Worm (Caenorhabditis elegans): ENCODE data around the gene C33F10.14.

The C33F10.14 gene

ce11 chrII:4811986-4812385, 14.8 kb downstream of the C33F10.14 start, which contains the start of gene rig-6:
rig-6 (minus strand) TSS chrII:4812086.
- no peak for TF ChIP-seq F37B4.10 (GFP tag; IDR thresholded peaks at IDR 0.05)
- no peak for TF ChIP-seq bed-1 (GFP tag; IDR thresholded peaks at IDR 0.05)
- TF ChIP-seq snpc-4 (GFP tag; optimal IDR thresholded peaks at IDR 0.05) = no peak
- TF ChIP-seq snpc-4 (tag; optimal IDR thresholded peaks at IDR 0.05) = no peak
- TF ChIP-seq ztf-25 (GFP tag; IDR thresholded peaks at IDR 0.05) = no peak
- TF ChIP-seq hmg-20 (GFP tag; IDR thresholded peaks at IDR 0.05) = no peak
- TF ChIP-seq madf-6 (GFP tag; IDR thresholded peaks at IDR 0.05) = no peak
- TF ChIP-seq T26A5.8 (tag; optimal IDR thresholded peaks at IDR 0.05) = no peak
- TF ChIP-seq hlh-12 (tag; optimal IDR thresholded peaks at IDR 0.05) = no peak
- TF ChIP-seq F23B12.7 (tag; optimal IDR thresholded peaks at IDR 0.05; ENCODE audit: insufficient read depth) = no peak
- no peak for TF ChIP-seq K12H6.12 (tag; optimal IDR thresholded peaks at IDR 0.05)
- TF ChIP-seq ztf-3 (GFP tag; optimal IDR thresholded peaks at IDR 0.05) = no peak
- no peak for TF ChIP-seq zim-3 (tag; optimal IDR thresholded peaks at IDR 0.05)
- TF ChIP-seq snpc-1.3 (tag; optimal IDR thresholded peaks at IDR 0.05; ENCODE audit: insufficient read depth) = no peak
- no peak for TF ChIP-seq sdz-38 (tag; optimal IDR thresholded peaks at IDR 0.05)
- TF ChIP-seq nhr-120 (GFP tag; IDR thresholded peaks at IDR 0.05) = no peak
- TF ChIP-seq Y95B8A.8 (GFP tag; IDR thresholded peaks at IDR 0.05) = no peak

DNA sequence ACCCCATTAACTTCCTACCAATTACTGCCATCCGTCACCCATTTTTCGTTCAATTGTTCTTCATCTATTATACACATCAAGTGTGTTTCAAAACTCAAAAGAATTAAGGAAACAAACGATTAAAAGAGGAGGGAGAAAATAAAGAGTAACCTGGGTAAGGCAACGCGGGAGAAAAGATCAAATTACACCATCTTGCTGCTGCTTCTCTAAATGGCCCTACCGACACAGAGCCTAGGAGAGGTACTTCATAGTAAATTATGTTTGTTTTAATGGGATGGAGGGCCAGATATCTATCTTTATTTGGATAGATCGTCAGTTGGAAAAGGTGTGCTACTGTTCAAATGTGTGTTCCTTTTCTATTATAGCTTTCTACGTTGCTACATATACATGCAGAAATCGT, 18.2 kb downstream of the C33F10.14 start:
- TF ChIP-seq bed-2 (GFP tag; IDR thresholded peaks at IDR 0.05) (no peak), egl-18 (GFP tag; IDR thresholded peaks at IDR 0.05) (no peak)

DNA sequence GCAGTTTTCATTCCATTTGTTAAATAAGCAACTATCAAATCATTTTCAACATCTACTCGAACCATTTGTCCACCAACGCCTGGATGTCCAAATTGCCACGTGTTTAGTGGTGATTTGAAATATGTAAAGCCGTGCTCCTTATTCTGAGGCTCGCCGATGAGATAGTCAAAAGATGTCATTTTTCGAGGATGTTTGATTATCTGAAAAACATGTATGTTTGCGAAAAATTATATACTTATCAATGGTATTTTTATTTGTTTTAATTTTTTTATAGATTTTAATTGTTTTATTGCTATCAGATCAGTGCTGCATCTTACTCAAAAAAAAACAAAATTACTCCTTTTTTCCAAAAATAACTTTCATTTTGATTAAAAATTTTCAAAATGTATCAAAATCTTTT, 21.6 kb downstream of the C33F10.14 start:
- TF ChIP-seq gei-17 (GFP tag; optimal IDR thresholded peaks at IDR 0.05) = no peak
- TF ChIP-seq F37B4.10 (GFP tag; IDR thresholded peaks at IDR 0.05) = no peak
- TF ChIP-seq ztf-25 (GFP tag; IDR thresholded peaks at IDR 0.05) = no peak
- TF ChIP-seq lin-26 (GFP tag; IDR thresholded peaks at IDR 0.05) = no peak
- TF ChIP-seq unc-130 (GFP tag; optimal IDR thresholded peaks at IDR 0.05) = no peak
- no peak for TF ChIP-seq snpc-1.3 (tag; optimal IDR thresholded peaks at IDR 0.05; ENCODE audit: insufficient read depth)

ce11 chrII:4821739-4822138, 24.6 kb downstream of the C33F10.14 start, which contains the start of gene lact-5:
lact-5 (minus strand) TSS chrII:4821739.
- no peak for TF ChIP-seq xnd-1 (tag; optimal IDR thresholded peaks at IDR 0.05)
- TF ChIP-seq ceh-91 (GFP tag; IDR thresholded peaks at IDR 0.05) = no peak
- no peak for TF ChIP-seq unc-62 (GFP tag; optimal IDR thresholded peaks at IDR 0.05)
- TF ChIP-seq zfh-2 (GFP tag; conservative IDR thresholded peaks at IDR 0.05) = no peak
- no peak for TF ChIP-seq snpc-4 (GFP tag; optimal IDR thresholded peaks at IDR 0.05)
- TF ChIP-seq snpc-4 (tag; optimal IDR thresholded peaks at IDR 0.05) = no peak
- TF ChIP-seq mcd-1 (GFP tag; IDR thresholded peaks at IDR 0.05) = no peak
- TF ChIP-seq ztf-18 (tag; optimal IDR thresholded peaks at IDR 0.05) = no peak
- TF ChIP-seq F37B4.10 (GFP tag; IDR thresholded peaks at IDR 0.05) = no peak
- no peak for TF ChIP-seq ccch-3 (GFP tag; optimal IDR thresholded peaks at IDR 0.05)
- TF ChIP-seq zim-3 (tag; optimal IDR thresholded peaks at IDR 0.05) = no peak
- no peak for TF ChIP-seq cebp-2 (GFP tag; IDR thresholded peaks at IDR 0.05)
- no peak for TF ChIP-seq ztf-26 (tag; optimal IDR thresholded peaks at IDR 0.05)
- no peak for TF ChIP-seq egl-44 (GFP tag; IDR thresholded peaks at IDR 0.05)

DNA sequence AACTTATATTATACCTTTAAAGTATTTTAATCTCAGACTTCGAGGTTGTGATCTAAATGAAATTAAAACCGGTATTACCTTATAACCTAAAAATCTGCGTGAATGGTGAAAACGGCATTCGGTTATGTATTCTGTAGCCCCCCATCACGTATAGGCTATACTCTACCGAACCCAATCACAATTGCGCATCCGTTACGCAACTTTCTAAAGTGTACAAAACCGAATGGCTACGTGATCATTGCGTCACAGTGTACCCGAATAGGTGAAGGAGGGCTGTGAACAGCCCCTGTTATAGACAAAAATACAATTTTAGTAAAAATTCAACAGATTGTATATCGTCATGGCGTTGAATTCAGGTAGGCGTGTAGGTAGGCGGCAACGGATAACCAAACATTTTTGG, 25.4 kb downstream of the C33F10.14 start:
- TF ChIP-seq ets-4 (GFP tag; optimal IDR thresholded peaks at IDR 0.05) (no peak), dox-1 (GFP tag; IDR thresholded peaks at IDR 0.05) (no peak)

Measured in whole organism, young adult.